Worm (Caenorhabditis elegans): ENCODE data around the gene miro-1.

The miro-1 gene

ce11 chrIV:4745422-4745821 lies 29.8 kb upstream of the miro-1 start, which contains the start of gene timm-17B.1 (continued):
- TF ChIP-seq lir-1 (GFP tag; conservative IDR thresholded peaks at IDR 0.05) (no peak), dpl-1 (GFP tag; optimal IDR thresholded peaks at IDR 0.05) (no peak), snpc-1.1 (tag; optimal IDR thresholded peaks at IDR 0.05; ENCODE audit: insufficient read depth) (peak; percentile 58), C17E4.6 (GFP tag; IDR thresholded peaks at IDR 0.05) (no peak), nfya-1 (tag; optimal IDR thresholded peaks at IDR 0.05; ENCODE audit: borderline replicate concordance, insufficient read depth) (no peak), tbp1 (GFP tag; optimal IDR thresholded peaks at IDR 0.05) (peak; percentile 9), unc-62 (GFP tag; optimal IDR thresholded peaks at IDR 0.05) (no peak), attf-5 (GFP tag; optimal IDR thresholded peaks at IDR 0.05) (peak; percentile 17), mel-28 (tag; optimal IDR thresholded peaks at IDR 0.05; ENCODE audit: borderline replicate concordance) (no peak), nhr-90 (tag; optimal IDR thresholded peaks at IDR 0.05) (no peak), pbrm-1 (GFP tag; IDR thresholded peaks at IDR 0.05) (peak; percentile 58; the same call in 1 of the 2 replicates), ZK185.1 (tag; optimal IDR thresholded peaks at IDR 0.05; ENCODE audit: poor library complexity, severe bottlenecking) (peak; percentile 49), ztf-6 (GFP tag; IDR thresholded peaks at IDR 0.05) (no peak), attf-3 (GFP tag; conservative IDR thresholded peaks at IDR 0.05) (no peak), zfh-2 (GFP tag; conservative IDR thresholded peaks at IDR 0.05) (no peak), let-607 (tag; optimal IDR thresholded peaks at IDR 0.05) (peak in 1 of 2 experiments; percentile 14), F22D6.2 (tag; optimal IDR thresholded peaks at IDR 0.05) (no peak), B0035.1 (tag; optimal IDR thresholded peaks at IDR 0.05) (no peak), him-1 (tag; optimal IDR thresholded peaks at IDR 0.05) (peak; percentile 51), rcor-1 (GFP tag; IDR thresholded peaks at IDR 0.05) (peak; percentile 63; the same call in 1 of the 2 replicates), ztf-25 (GFP tag; IDR thresholded peaks at IDR 0.05) (no peak), lsy-27 (tag; optimal IDR thresholded peaks at IDR 0.05; ENCODE audit: borderline replicate concordance, insufficient read depth) (no peak), ceh-100 (GFP tag; IDR thresholded peaks at IDR 0.05) (peak; percentile 39; the same call in 1 of the 2 replicates), madf-8 (GFP tag; conservative IDR thresholded peaks at IDR 0.05) (peak; percentile 10; the same call in 1 of the 2 replicates), mxl-1 (tag; optimal IDR thresholded peaks at IDR 0.05) (no peak), lin-35 (GFP tag; optimal IDR thresholded peaks at IDR 0.05) (peak in 1 of 3 experiments; percentile 66), nhr-27 (tag; optimal IDR thresholded peaks at IDR 0.05) (no peak), nhr-80 (tag; optimal IDR thresholded peaks at IDR 0.05) (peak; percentile 8), hmg-20 (GFP tag; IDR thresholded peaks at IDR 0.05) (peak; percentile 34; the same call in 1 of the 2 replicates), ceh-79 (tag; optimal IDR thresholded peaks at IDR 0.05) (no peak), cebp-2 (GFP tag; IDR thresholded peaks at IDR 0.05) (no peak), lin-40 (tag; optimal IDR thresholded peaks at IDR 0.05) (peak; percentile 67), die-1 (tag; optimal IDR thresholded peaks at IDR 0.05) (no peak), nfya-2 (GFP tag; IDR thresholded peaks at IDR 0.05) (no peak), nhr-120 (GFP tag; IDR thresholded peaks at IDR 0.05) (no peak), ekl-4 (GFP tag; IDR thresholded peaks at IDR 0.05) (0 out of 2 replicates have a peak, but pooled peaks have one; percentile 58), madf-6 (GFP tag; IDR thresholded peaks at IDR 0.05) (peak; percentile 30; the same call in 1 of the 2 replicates), lsl-1 (GFP tag; optimal IDR thresholded peaks at IDR 0.05) (peak; percentile 54), F23B12.7 (tag; optimal IDR thresholded peaks at IDR 0.05; ENCODE audit: insufficient read depth) (no peak), ceh-58 (GFP tag; IDR thresholded peaks at IDR 0.05) (no peak), ztf-26 (tag; optimal IDR thresholded peaks at IDR 0.05) (no peak), F57A8.1 (GFP tag; optimal IDR thresholded peaks at IDR 0.05) (no peak)

Measured in whole organism, young adult.